Worm (Caenorhabditis elegans) whole organism, L2 larva: ENCODE measurements around the gene H41C03.1.

Experiments
- F13H6.1 ChIP-seq: sonication (generic microtip); optimal IDR thresholded peaks from 2 replicates; lab custom pipeline; 2016; ENCODE audit warnings: missing genetic modification characterization, missing compliant biosample characterization
- R02D3.7 ChIP-seq: fragments of 150-350 bp; optimal IDR thresholded peaks from 2 replicates; lab custom pipeline; 2014; ENCODE audit warnings: missing biosample characterization, missing genetic modification characterization
- Y55F3AM.14 ChIP-seq: fragments of 200-800 bp; sonication (Bioruptor generic); optimal IDR thresholded peaks from 2 replicates; lab custom pipeline; 2018; ENCODE audit warnings: mild to moderate bottlenecking, missing genetic modification characterization, missing compliant biosample characterization
- ZK546.5 ChIP-seq: sonication (generic microtip); optimal IDR thresholded peaks from 2 replicates; lab custom pipeline; 2017; ENCODE audit warnings: missing biosample characterization, missing genetic modification characterization
- alr-1 ChIP-seq: fragments of 150-350 bp; optimal IDR thresholded peaks from 2 replicates; lab custom pipeline; 2014; ENCODE audit warnings: missing biosample characterization, missing genetic modification characterization
- ama-1 ChIP-seq: fragments of 150-350 bp; optimal IDR thresholded peaks from 2 replicates; lab custom pipeline; 2018; ENCODE audit warnings: inconsistent platforms
- blmp-1 ChIP-seq: sonication (generic microtip); optimal IDR thresholded peaks from 2 replicates; lab custom pipeline; 2017; ENCODE audit warnings: missing genetic modification characterization, mild to moderate bottlenecking, missing compliant biosample characterization, antibody characterized with exemption, moderate library complexity; ENCODE audit not compliant: insufficient read depth
- ceh-16 ChIP-seq: fragments of 150-350 bp; optimal IDR thresholded peaks from 2 replicates; lab custom pipeline; 2014; ENCODE audit warnings: missing biosample characterization, missing genetic modification characterization
- ceh-82 ChIP-seq: fragments of 150-350 bp; optimal IDR thresholded peaks from 2 replicates; lab custom pipeline; 2014; ENCODE audit warnings: missing biosample characterization, missing genetic modification characterization
- crh-2 ChIP-seq: sonication (generic microtip); optimal IDR thresholded peaks from 2 replicates; lab custom pipeline; 2017; ENCODE audit warnings: missing biosample characterization, missing genetic modification characterization
- egl-27 ChIP-seq: sonication (generic microtip); optimal IDR thresholded peaks from 3 replicates; lab custom pipeline; 2017; ENCODE audit warnings: missing biosample characterization, missing genetic modification reagents, missing genetic modification characterization
- elt-1 ChIP-seq: fragments of 150-350 bp; optimal IDR thresholded peaks from 2 replicates; lab custom pipeline; 2014; ENCODE audit warnings: missing biosample characterization, missing genetic modification characterization
- fos-1 ChIP-seq: fragments of 150-350 bp; optimal IDR thresholded peaks from 2 replicates; lab custom pipeline; 2014; ENCODE audit warnings: missing biosample characterization, missing genetic modification characterization
- lin-39 ChIP-seq: fragments of 150-350 bp; optimal IDR thresholded peaks from 2 replicates; lab custom pipeline; 2014; ENCODE audit warnings: missing biosample characterization, missing genetic modification reagents, missing genetic modification characterization
- lsy-2 ChIP-seq, 2 experiments: fragments of 150-350 bp in 1 of 2; sonication (generic microtip) in 1 of 2; optimal IDR thresholded peaks; 2 replicates each; lab custom pipeline; 2014 to 2017; ENCODE audit warnings: missing biosample characterization in 2 of 2, missing genetic modification characterization in 2 of 2
- mbf-1 ChIP-seq: sonication (generic microtip); optimal IDR thresholded peaks from 2 replicates; lab custom pipeline; 2017; ENCODE audit warnings: missing biosample characterization, missing genetic modification characterization
- mdl-1 ChIP-seq, 2 experiments: fragments of 150-350 bp in 1 of 2; sonication (generic microtip) in 1 of 2; optimal IDR thresholded peaks; 2 replicates each; lab custom pipeline; 2017; ENCODE audit warnings: missing biosample characterization in 2 of 2, missing genetic modification characterization in 2 of 2
- nhr-129 ChIP-seq: fragments of 150-350 bp; optimal IDR thresholded peaks from 2 replicates; lab custom pipeline; 2014; ENCODE audit warnings: missing biosample characterization, missing genetic modification characterization
- nhr-21 ChIP-seq: fragments of 150-350 bp; optimal IDR thresholded peaks from 2 replicates; lab custom pipeline; 2014; ENCODE audit warnings: missing biosample characterization, missing genetic modification characterization
- nhr-23 ChIP-seq: fragments of 150-350 bp; optimal IDR thresholded peaks from 2 replicates; lab custom pipeline; 2014; ENCODE audit warnings: missing biosample characterization, missing genetic modification reagents, missing genetic modification characterization
- nhr-237 ChIP-seq: fragments of 150-350 bp; optimal IDR thresholded peaks from 2 replicates; lab custom pipeline; 2014; ENCODE audit warnings: missing biosample characterization, missing genetic modification characterization
- nhr-25 ChIP-seq: fragments of 150-350 bp; sonication (generic microtip); optimal IDR thresholded peaks from 3 replicates; lab custom pipeline; 2014; ENCODE audit warnings: missing biosample characterization, missing genetic modification characterization
- nhr-77 ChIP-seq: fragments of 150-350 bp; optimal IDR thresholded peaks from 2 replicates; lab custom pipeline; 2014; ENCODE audit warnings: missing biosample characterization, missing genetic modification characterization
- peb-1 ChIP-seq: fragments of 150-350 bp; optimal IDR thresholded peaks from 2 replicates; lab custom pipeline; 2014; ENCODE audit warnings: missing biosample characterization, missing genetic modification characterization
- sem-4 ChIP-seq: fragments of 150-350 bp; optimal IDR thresholded peaks from 2 replicates; lab custom pipeline; 2014; ENCODE audit warnings: missing biosample characterization, missing genetic modification reagents, missing genetic modification characterization
- skn-1 ChIP-seq: sonication (generic microtip); optimal IDR thresholded peaks from 2 replicates; lab custom pipeline; 2017; ENCODE audit warnings: missing biosample characterization, missing genetic modification characterization
- sma-9 ChIP-seq, 2 experiments: fragments of 150-350 bp in 1 of 2; sonication (generic microtip) in 1 of 2; optimal IDR thresholded peaks; 2 replicates each; lab custom pipeline; 2014 to 2016; ENCODE audit warnings: missing genetic modification characterization in 2 of 2, mild to moderate bottlenecking in 1 of 2, missing biosample characterization in 1 of 2, missing compliant biosample characterization in 1 of 2, missing genetic modification reagents in 1 of 2, moderate library complexity in 1 of 2
- snpc-4 ChIP-seq: fragments of 150-350 bp; optimal IDR thresholded peaks from 2 replicates; lab custom pipeline; 2014; ENCODE audit warnings: missing biosample characterization, missing genetic modification characterization
- unc-39 ChIP-seq: fragments of 150-350 bp; optimal IDR thresholded peaks from 2 replicates; lab custom pipeline; 2014; ENCODE audit warnings: missing biosample characterization, missing genetic modification characterization
- unc-55 ChIP-seq: fragments of 150-350 bp; sonication (generic microtip); optimal IDR thresholded peaks from 3 replicates; lab custom pipeline; 2014; ENCODE audit warnings: missing biosample characterization, missing genetic modification reagents, missing genetic modification characterization
- unc-62 ChIP-seq: fragments of 150-350 bp; optimal IDR thresholded peaks from 2 replicates; lab custom pipeline; 2014; ENCODE audit warnings: missing biosample characterization, missing genetic modification reagents, missing genetic modification characterization
- zag-1 ChIP-seq: fragments of 150-350 bp; optimal IDR thresholded peaks from 2 replicates; lab custom pipeline; 2014; ENCODE audit warnings: missing biosample characterization, missing genetic modification characterization
- ztf-1 ChIP-seq: fragments of 200-800 bp; sonication (Bioruptor generic); conservative IDR thresholded peaks from 2 replicates; pipeline ENCODE4 v1.3.6; 2022; ENCODE audit warnings: missing genetic modification characterization, missing compliant biosample characterization
- ztf-11 ChIP-seq: sonication (generic microtip); optimal IDR thresholded peaks from 2 replicates; lab custom pipeline; 2017; ENCODE audit warnings: missing biosample characterization, missing genetic modification characterization

H41C03.1 gene

DNA sequence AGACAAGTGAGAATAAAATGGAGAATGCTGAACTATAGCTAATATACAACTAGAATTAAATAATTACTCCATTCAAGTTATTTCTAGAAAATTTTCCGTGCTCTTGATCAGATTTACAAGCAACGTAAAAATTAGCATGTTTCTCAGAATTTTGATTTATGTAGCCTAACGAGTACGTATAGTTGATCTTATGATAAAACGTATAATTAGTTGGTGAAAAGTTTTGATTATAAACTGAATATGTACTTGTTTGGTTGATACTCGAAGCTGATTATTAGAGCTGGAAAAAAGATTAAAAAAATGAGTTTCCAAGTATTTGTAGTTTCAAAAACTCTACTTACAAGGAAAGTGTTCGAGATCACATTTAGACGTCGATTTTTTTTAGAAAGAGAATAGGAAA, 42.3 kb downstream of the H41C03.1 start:
- peak; percentile 23 for TF ChIP-seq nhr-21
- TF ChIP-seq ZK546.5: no peak

- TF ChIP-seq F13H6.1 (tag; lab: Kevin White, UChicago) (peak; percentile 19), alr-1 (tag; lab: Kevin White, UChicago) (no peak), egl-27 (peak; percentile 26), peb-1 (no peak), lsy-2 (tag; optimal IDR thresholded peaks at IDR 0.05; lab: Kevin White, UChicago) (peak in 1 of 2 experiments; percentile 6), blmp-1 (tag; lab: Kevin White, UChicago) (peak; percentile 96), sem-4 (tag; lab: Kevin White, UChicago) (no peak), unc-62 (GFP tag; lab: Kevin White, UChicago) (no peak)
Observed at ce11 chrII:5899080-5899479, 44.9 kb downstream of the H41C03.1 start.

DNA sequence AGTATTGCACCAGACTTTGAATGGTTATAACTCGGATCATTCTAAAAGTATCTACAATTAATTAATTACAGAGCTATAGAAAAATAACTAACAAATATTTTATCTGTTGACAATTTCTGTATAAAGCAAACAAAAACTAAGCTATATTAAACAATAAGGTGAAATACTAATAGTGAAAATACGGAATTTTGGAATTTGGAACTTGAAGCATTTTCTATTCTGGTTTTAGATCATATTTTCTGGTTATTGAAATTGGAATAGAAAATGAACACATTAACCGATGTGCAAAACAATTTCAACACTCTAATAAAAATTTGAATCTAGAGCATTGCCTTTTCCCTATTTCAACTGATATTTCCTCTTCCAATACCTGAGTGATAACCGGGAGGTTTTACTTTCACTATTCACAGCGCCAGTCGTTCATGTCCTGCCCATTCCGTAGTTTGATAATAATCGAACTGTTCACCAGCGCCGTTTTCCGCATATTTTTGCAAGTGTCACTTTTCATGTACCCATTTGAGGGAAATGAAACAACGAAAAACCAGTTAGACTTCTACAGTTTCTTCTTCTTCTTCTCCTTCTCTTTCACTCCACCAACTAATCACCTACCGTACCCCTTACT, 45.8 kb downstream of the H41C03.1 start:
- TF ChIP-seq fos-1 (tag; lab: Kevin White, UChicago) (peak; percentile 46), ZK546.5 (no peak), blmp-1 (tag; lab: Kevin White, UChicago) (peak; percentile 31)

DNA sequence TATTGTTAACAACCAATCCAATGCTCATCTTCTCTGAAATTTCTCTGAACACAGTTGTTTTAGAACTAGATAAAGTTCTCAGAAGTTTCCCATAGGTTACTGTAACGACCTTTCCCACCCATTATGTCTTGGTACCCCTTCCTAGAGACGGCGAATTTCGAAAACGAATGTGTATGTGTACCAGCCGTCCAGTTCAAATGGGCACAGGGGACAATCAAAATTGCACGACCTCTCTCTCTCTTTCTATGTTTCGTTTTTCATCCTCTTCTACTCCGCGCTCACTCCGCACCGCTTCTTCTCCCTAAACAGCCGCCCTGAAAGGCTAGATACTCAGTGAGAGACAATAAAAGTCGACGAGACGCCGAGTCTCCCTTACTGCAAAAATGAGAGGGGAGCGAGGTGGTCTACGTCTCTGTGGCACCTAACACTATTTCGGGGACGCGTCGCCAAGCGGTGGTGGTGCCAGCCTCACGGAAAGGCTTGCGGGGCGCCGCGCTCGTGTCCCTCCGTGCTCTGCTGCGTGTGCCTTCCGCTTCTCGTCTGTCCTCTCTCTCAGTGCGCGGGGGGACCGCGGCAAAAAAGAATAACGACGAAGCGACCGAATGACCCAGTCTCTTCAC, 47.3 kb downstream of the H41C03.1 start:
- TF ChIP-seq lsy-2 (tag; optimal IDR thresholded peaks at IDR 0.05; lab: Kevin White, UChicago) (peak in 1 of 2 experiments; percentile 28), fos-1 (tag; lab: Kevin White, UChicago) (peak; percentile 38), skn-1 (tag; lab: Kevin White, UChicago) (no peak), snpc-4 (tag; lab: Kevin White, UChicago) (no peak), mdl-1 (tag; optimal IDR thresholded peaks at IDR 0.05; lab: Kevin White, UChicago) (peak in 1 of 2 experiments; percentile 7), nhr-21 (peak; percentile 61), Y55F3AM.14 (GFP tag; lab: Kevin White, UChicago) (peak; percentile 45), unc-55 (GFP tag; lab: Kevin White, UChicago) (peak; percentile 35), ceh-82 (no peak), nhr-129 (tag; lab: Kevin White, UChicago) (no peak), lin-39 (tag; lab: Kevin White, UChicago) (peak; percentile 18), sma-9 (GFP tag; optimal IDR thresholded peaks at IDR 0.05; lab: Kevin White, UChicago) (peak; percentile 39), sma-9 (tag; optimal IDR thresholded peaks at IDR 0.05; lab: Kevin White, UChicago) (no peak), zag-1 (peak; percentile 39), alr-1 (tag; lab: Kevin White, UChicago) (no peak), crh-2 (tag; lab: Kevin White, UChicago) (no peak), nhr-23 (no peak), ztf-1 (GFP tag; lab: Robert Waterston, UW) (no peak), sem-4 (tag; lab: Kevin White, UChicago) (peak; percentile 7), mbf-1 (no peak), ztf-11 (tag; lab: Kevin White, UChicago) (no peak), nhr-25 (no peak), ceh-16 (tag; lab: Kevin White, UChicago) (peak; percentile 11), F13H6.1 (tag; lab: Kevin White, UChicago) (peak; percentile 52), peb-1 (peak; percentile 46), egl-27 (peak; percentile 22), unc-39 (no peak), elt-1 (tag; lab: Kevin White, UChicago) (no peak), nhr-237 (no peak), ZK546.5 (no peak), nhr-77 (tag; lab: Kevin White, UChicago) (no peak), R02D3.7 (no peak)

ce11 chrII:5902139-5902538, 47.9 kb downstream of the H41C03.1 start:
- TF ChIP-seq ama-1 (no peak), elt-1 (tag; lab: Kevin White, UChicago) (no peak)
